Fruit fly (Drosophila melanogaster) whole organism, embryonic: Measurements from ENCODE around the gene CG9483.

Experiments used
- BtbVII ChIP-seq: fragments of 200-800 bp; sonication (Bioruptor generic); optimal IDR thresholded peaks from 3 replicates; lab custom pipeline; 2017; ENCODE audit warnings: missing biosample characterization, mild to moderate bottlenecking, missing genetic modification characterization
- Bteb2 ChIP-seq: fragments of 200-800 bp; sonication (Bioruptor generic); optimal IDR thresholded peaks from 2 replicates; lab custom pipeline; 2016; ENCODE audit warnings: missing biosample characterization, missing genetic modification characterization
- C15 ChIP-seq: fragments of 200-800 bp; sonication (Bioruptor generic); IDR thresholded peaks from 3 replicates; pipeline ENCODE4 v1.3.6; 2022; ENCODE audit warnings: missing biosample characterization, missing genetic modification characterization
- CG10147 ChIP-seq: fragments of 200-800 bp; sonication (Bioruptor generic); optimal IDR thresholded peaks from 2 replicates; lab custom pipeline; 2019; ENCODE audit warnings: missing biosample characterization, mild to moderate bottlenecking, missing genetic modification characterization, moderate library complexity
- CG10462 ChIP-seq: fragments of 200-800 bp; sonication (Bioruptor generic); optimal IDR thresholded peaks from 2 replicates; lab custom pipeline; 2016; ENCODE audit warnings: missing biosample characterization, missing genetic modification characterization
- CG10543 ChIP-seq: fragments of 200-800 bp; sonication (Bioruptor generic); optimal IDR thresholded peaks from 3 replicates; lab custom pipeline; 2017; ENCODE audit warnings: missing biosample characterization, mild to moderate bottlenecking, missing genetic modification characterization, moderate library complexity
- CG11696 ChIP-seq: fragments of 200-800 bp; sonication (Bioruptor generic); IDR thresholded peaks from 2 replicates; pipeline ENCODE4 v1.3.6; 2022; ENCODE audit warnings: missing biosample characterization, missing genetic modification characterization
- CG13123 ChIP-seq: fragments of 200-800 bp; sonication (Bioruptor generic); optimal IDR thresholded peaks from 2 replicates; lab custom pipeline; 2016; ENCODE audit warnings: missing biosample characterization, missing genetic modification characterization
- CG15479 ChIP-seq: fragments of 200-800 bp; sonication (Bioruptor generic); optimal IDR thresholded peaks from 3 replicates; lab custom pipeline; 2019; ENCODE audit warnings: missing biosample characterization, mild to moderate bottlenecking, missing genetic modification characterization, moderate library complexity
- CG16815 ChIP-seq: fragments of 200-800 bp; sonication (Bioruptor generic); optimal IDR thresholded peaks from 3 replicates; lab custom pipeline; 2017; ENCODE audit warnings: missing biosample characterization, mild to moderate bottlenecking, missing genetic modification characterization
- CG17568 ChIP-seq: fragments of 200-800 bp; sonication (Bioruptor generic); optimal IDR thresholded peaks from 2 replicates; lab custom pipeline; 2018; ENCODE audit warnings: missing biosample characterization, mild to moderate bottlenecking, missing genetic modification characterization, moderate library complexity
- CG30431 ChIP-seq: fragments of 200-800 bp; sonication (Bioruptor generic); optimal IDR thresholded peaks from 2 replicates; lab custom pipeline; 2017; ENCODE audit warnings: missing biosample characterization, missing genetic modification characterization
- CG31224 ChIP-seq: fragments of 200-800 bp; sonication (Bioruptor generic); IDR thresholded peaks from 2 replicates; pipeline ENCODE4 v1.3.6; 2022; ENCODE audit warnings: missing biosample characterization, missing genetic modification characterization
- CG3726 ChIP-seq: fragments of 200-800 bp; sonication (Bioruptor generic); IDR thresholded peaks from 3 replicates; pipeline ENCODE4, ENCODE4 v1.3.6; 2022; ENCODE audit warnings: missing biosample characterization, missing genetic modification characterization
- CG4617 ChIP-seq: fragments of 200-800 bp; sonication (Bioruptor generic); optimal IDR thresholded peaks from 3 replicates; lab custom pipeline; 2016; ENCODE audit warnings: missing biosample characterization, missing genetic modification characterization, borderline replicate concordance
- CG5245 ChIP-seq: fragments of 200-800 bp; sonication (Bioruptor generic); optimal IDR thresholded peaks from 3 replicates; lab custom pipeline; 2016; ENCODE audit warnings: missing biosample characterization, missing genetic modification characterization
- CG6654 ChIP-seq: fragments of 200-800 bp; sonication (Bioruptor generic); optimal IDR thresholded peaks from 2 replicates; lab custom pipeline; 2017; ENCODE audit warnings: missing biosample characterization, mild to moderate bottlenecking, missing genetic modification characterization
- CG6791 ChIP-seq: fragments of 200-800 bp; sonication (Bioruptor generic); IDR thresholded peaks from 3 replicates; pipeline ENCODE4 v1.3.6; 2022; ENCODE audit warnings: missing biosample characterization, missing genetic modification characterization; ENCODE audit not compliant: partially characterized antibody
- CG7271 ChIP-seq: fragments of 200-800 bp; sonication (Bioruptor generic); optimal IDR thresholded peaks from 2 replicates; lab custom pipeline; 2018; ENCODE audit warnings: missing biosample characterization, mild to moderate bottlenecking, missing genetic modification characterization, moderate library complexity
- CTCF ChIP-seq: fragments of 200-800 bp; sonication (Bioruptor generic); optimal IDR thresholded peaks from 2 replicates; lab custom pipeline; 2017; ENCODE audit warnings: missing biosample characterization, mild to moderate bottlenecking, missing genetic modification characterization, moderate library complexity
- Camta ChIP-seq: fragments of 200-800 bp; sonication (Bioruptor generic); optimal IDR thresholded peaks from 2 replicates; lab custom pipeline; 2016; ENCODE audit warnings: missing biosample characterization, missing genetic modification characterization
- ERR ChIP-seq: fragments of 200-800 bp; sonication (Bioruptor generic); optimal IDR thresholded peaks from 2 replicates; lab custom pipeline; 2016; ENCODE audit warnings: missing biosample characterization, missing genetic modification characterization
- Max ChIP-seq: fragments of 200-800 bp; sonication (Bioruptor generic); optimal IDR thresholded peaks from 2 replicates; lab custom pipeline; 2016; ENCODE audit warnings: missing biosample characterization, mild to moderate bottlenecking, missing genetic modification characterization
- Mes4 ChIP-seq: fragments of 200-800 bp; sonication (Bioruptor generic); optimal IDR thresholded peaks from 2 replicates; lab custom pipeline; 2016; ENCODE audit warnings: missing biosample characterization, missing genetic modification characterization
- Pdp1 ChIP-seq, 2 experiments: fragments of 200-800 bp; sonication (Bioruptor generic); optimal IDR thresholded peaks; 3 replicates each; lab custom pipeline; 2016; ENCODE audit warnings: missing biosample characterization in 2 of 2, missing genetic modification characterization in 2 of 2, mild to moderate bottlenecking in 1 of 2, moderate library complexity in 1 of 2
- Stat92E ChIP-seq, 3 experiments: fragments of >200 bp in 2 of 3; fragments of 200-800 bp in 1 of 3; sonication (Bioruptor generic) in 1 of 3; optimal IDR thresholded peaks; 2 replicates each; lab custom pipeline; 2017 to 2019; ENCODE audit warnings: missing biosample characterization in 3 of 3, missing genetic modification characterization in 3 of 3, mild to moderate bottlenecking in 1 of 3, moderate library complexity in 1 of 3
- abd-A ChIP-seq: fragments of 200-800 bp; sonication (Bioruptor generic); optimal IDR thresholded peaks from 3 replicates; lab custom pipeline; 2019; ENCODE audit warnings: missing biosample characterization, mild to moderate bottlenecking, missing genetic modification characterization, moderate library complexity
- bsh ChIP-seq, 2 experiments: fragments of 200-800 bp; sonication (Bioruptor generic); optimal IDR thresholded peaks; 2 replicates each; lab custom pipeline; 2017 to 2018; ENCODE audit warnings: mild to moderate bottlenecking in 2 of 2, missing biosample characterization in 2 of 2, missing genetic modification characterization in 2 of 2, moderate library complexity in 1 of 2
- corto ChIP-seq: fragments of 200-800 bp; sonication (Bioruptor generic); optimal IDR thresholded peaks from 2 replicates; lab custom pipeline; 2016; ENCODE audit warnings: missing biosample characterization, mild to moderate bottlenecking, missing genetic modification characterization, moderate library complexity
- da ChIP-seq: fragments of 200-800 bp; sonication (Bioruptor generic); optimal IDR thresholded peaks from 2 replicates; lab custom pipeline; 2016; ENCODE audit warnings: missing biosample characterization, missing genetic modification characterization
- eve ChIP-seq, 2 experiments: fragments of >200 bp; optimal IDR thresholded peaks; 2 replicates each; lab custom pipeline; 2017; ENCODE audit warnings: missing biosample characterization in 2 of 2, missing genetic modification characterization in 2 of 2
- gsb-n ChIP-seq: fragments of 200-800 bp; sonication (Bioruptor generic); optimal IDR thresholded peaks from 3 replicates; lab custom pipeline; 2018; ENCODE audit warnings: missing biosample characterization, mild to moderate bottlenecking, missing genetic modification characterization
- ken ChIP-seq: fragments of 200-800 bp; sonication (Bioruptor generic); IDR thresholded peaks from 3 replicates; pipeline ENCODE4 v1.3.6; 2022; ENCODE audit warnings: missing biosample characterization, missing genetic modification characterization
- mam ChIP-seq: fragments of 200-800 bp; sonication (Bioruptor generic); optimal IDR thresholded peaks from 3 replicates; lab custom pipeline; 2016; ENCODE audit warnings: missing biosample characterization, missing genetic modification characterization
- nerfin-1 ChIP-seq: fragments of 200-800 bp; sonication (Bioruptor generic); optimal IDR thresholded peaks from 3 replicates; lab custom pipeline; 2019; ENCODE audit warnings: missing biosample characterization, mild to moderate bottlenecking, missing genetic modification characterization, moderate library complexity
- nom ChIP-seq: fragments of 200-800 bp; sonication (Bioruptor generic); optimal IDR thresholded peaks from 2 replicates; lab custom pipeline; 2017; ENCODE audit warnings: missing biosample characterization, missing genetic modification characterization, mild to moderate bottlenecking, moderate library complexity, missing genetic modification reagents
- org-1 ChIP-seq: fragments of 200-800 bp; sonication (Bioruptor generic); optimal IDR thresholded peaks from 2 replicates; lab custom pipeline; 2017; ENCODE audit warnings: missing biosample characterization, missing genetic modification characterization
- pros ChIP-seq: fragments of 200-800 bp; sonication (Bioruptor generic); optimal IDR thresholded peaks from 3 replicates; lab custom pipeline; 2019; ENCODE audit warnings: missing biosample characterization, mild to moderate bottlenecking, missing genetic modification characterization, moderate library complexity
- psq ChIP-seq: fragments of 200-800 bp; sonication (Bioruptor generic); optimal IDR thresholded peaks from 2 replicates; lab custom pipeline; 2017; ENCODE audit warnings: missing biosample characterization, missing genetic modification characterization
- sna ChIP-seq: fragments of 200-800 bp; sonication (Bioruptor generic); IDR thresholded peaks from 2 replicates; pipeline ENCODE4 v1.3.6; 2022; ENCODE audit warnings: missing biosample characterization, missing genetic modification characterization; ENCODE audit not compliant: partially characterized antibody

CG9483 gene

DNA sequence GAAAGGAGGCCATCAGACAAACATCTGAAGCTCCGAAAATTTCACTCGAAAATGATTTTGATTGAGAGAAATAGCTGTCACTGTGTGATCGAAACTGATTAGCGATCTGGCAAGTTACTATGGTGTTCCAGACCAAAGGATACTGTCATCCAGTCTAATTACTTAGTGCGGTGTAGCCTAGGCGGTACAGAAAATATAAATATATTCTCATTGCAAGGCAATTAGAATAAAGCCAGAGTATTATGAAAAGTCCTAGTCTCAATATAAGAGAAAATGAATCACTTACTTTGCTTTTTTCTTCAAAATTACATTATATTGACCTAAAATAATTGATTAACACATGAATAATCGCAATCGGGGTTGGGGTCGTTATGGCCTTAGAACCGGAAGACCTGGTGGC lies 2.0 kb upstream of the CG9483 start, which contains the start of gene CG32988:
CG32988 (plus strand) TSS at position 301 of the 400 bp plus-strand sequence.
- TF ChIP-seq CG6791 (GFP tag; lab: Robert Waterston, UW) (no peak), CG5245 (GFP tag; lab: Kevin White, UChicago) (no peak), CG13123 (GFP tag; lab: Kevin White, UChicago) (no peak), da (no peak), org-1 (no peak), CG31224 (GFP tag; lab: Robert Waterston, UW) (no peak), Pdp1 (GFP tag; optimal IDR thresholded peaks at IDR 0.05; lab: Kevin White, UChicago) (no peak), CG3726 (GFP tag; lab: Robert Waterston, UW) (no peak), C15 (GFP tag; lab: Robert Waterston, UW) (no peak), CG4617 (GFP tag; lab: Kevin White, UChicago) (no peak)

DNA sequence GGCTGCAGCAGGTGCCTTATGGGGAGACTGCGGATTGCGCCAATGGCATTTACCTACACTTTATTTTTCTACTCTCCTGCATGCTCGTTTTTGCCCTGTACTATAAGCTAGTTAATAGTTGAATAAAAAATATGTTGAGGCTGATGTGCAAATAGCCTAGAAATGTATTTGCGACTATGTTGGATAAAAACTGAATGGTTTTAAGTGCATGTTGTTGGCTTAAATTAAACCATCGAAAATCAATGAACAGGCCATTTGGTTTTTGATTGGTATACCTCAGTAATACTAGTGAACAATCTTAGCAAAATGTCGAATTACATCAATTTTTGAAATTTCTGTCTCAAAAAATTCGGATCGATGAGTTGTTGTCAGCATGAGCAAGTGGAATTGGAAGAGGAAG lies 1.0 kb upstream of the CG9483 start, which contains the start of gene CG32983:
CG32983 (plus strand) TSS at position 301 of the 400 bp plus-strand sequence.
- TF ChIP-seq CG10462 (GFP tag; lab: Kevin White, UChicago) (no peak), abd-A (tag; lab: Kevin White, UChicago) (no peak), CG11696 (GFP tag; lab: Robert Waterston, UW) (no peak), eve (GFP tag; optimal IDR thresholded peaks at IDR 0.05; lab: Kevin White, UChicago) (no peak), CG10543 (GFP tag; lab: Kevin White, UChicago) (no peak), CG15479 (GFP tag; lab: Kevin White, UChicago) (no peak), CTCF (GFP tag; lab: Kevin White, UChicago) (no peak), mam (GFP tag; lab: Kevin White, UChicago) (no peak), CG10147 (GFP tag; lab: Kevin White, UChicago) (no peak), Bteb2 (GFP tag; lab: Kevin White, UChicago) (no peak), ERR (GFP tag; lab: Kevin White, UChicago) (no peak), sna (GFP tag; lab: Robert Waterston, UW) (no peak), CG6654 (GFP tag; lab: Kevin White, UChicago) (no peak), BtbVII (no peak)

DNA sequence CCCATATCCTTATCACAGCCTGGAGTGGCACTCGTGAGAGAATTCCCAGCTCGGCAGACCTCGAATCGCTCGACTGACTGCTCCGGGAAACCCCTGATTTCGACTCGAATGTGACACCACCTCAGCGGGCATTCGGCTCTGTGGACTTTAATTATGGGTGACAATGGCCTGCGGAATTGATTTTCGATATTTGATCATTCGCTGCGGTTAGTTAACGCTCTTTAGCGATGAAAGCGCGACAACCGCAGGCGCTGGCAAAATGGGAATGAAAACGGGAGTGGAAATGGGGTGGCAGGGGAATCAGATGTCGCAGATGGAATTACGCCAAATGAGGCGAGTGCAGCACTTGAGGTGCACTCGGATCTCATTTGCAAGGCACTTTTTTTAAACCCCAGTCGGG lies 5.1 kb downstream of the CG9483 start:
- TF ChIP-seq corto (no peak), Max (GFP tag; lab: Kevin White, UChicago) (no peak), Mes4 (GFP tag; lab: Kevin White, UChicago) (no peak), CG7271 (tag; lab: Kevin White, UChicago) (no peak), Camta (GFP tag; lab: Kevin White, UChicago) (no peak), Stat92E (GFP tag; optimal IDR thresholded peaks at IDR 0.05; lab: Kevin White, UChicago) (no peak), ken (GFP tag; lab: Robert Waterston, UW) (no peak), gsb-n (tag; lab: Kevin White, UChicago) (peak; percentile 66), pros (GFP tag; lab: Kevin White, UChicago) (peak; percentile 58), bsh (GFP tag; optimal IDR thresholded peaks at IDR 0.05; lab: Kevin White, UChicago) (no peak), CG17568 (GFP tag; lab: Kevin White, UChicago) (no peak), psq (GFP tag; lab: Kevin White, UChicago) (no peak), nerfin-1 (tag; lab: Kevin White, UChicago) (no peak), CTCF (GFP tag; lab: Kevin White, UChicago) (no peak), nom (no peak), CG30431 (GFP tag; lab: Kevin White, UChicago) (no peak), CG16815 (GFP tag; lab: Kevin White, UChicago) (no peak)
